Fruit fly (Drosophila melanogaster): ENCODE measurements around the gene CG18273.

dm6 chrX:456959-457358 is 30.4 kb downstream of the CG18273 start:
- TF ChIP-seq CG14655 (GFP tag; optimal IDR thresholded peaks at IDR 0.05) (no peak), EcR (GFP tag; optimal IDR thresholded peaks at IDR 0.05) (no peak), Snoo (tag; optimal IDR thresholded peaks at IDR 0.05) (no peak)

Measured in whole organism, pupa.